Fruit fly (Drosophila melanogaster) whole organism, pupa: ENCODE measurements around the gene ND-B17.

Source experiments
- CG10348 ChIP-seq: fragments of 200-800 bp; sonication (Bioruptor generic); IDR thresholded peaks from 2 replicates; pipeline ENCODE4 v1.3.6; 2022; ENCODE audit warnings: missing biosample characterization, missing genetic modification characterization
- CG12605 ChIP-seq: fragments of 200-800 bp; sonication (Bioruptor generic); IDR thresholded peaks from 2 replicates; pipeline ENCODE4 v1.3.6; 2022; ENCODE audit warnings: missing biosample characterization, missing genetic modification characterization
- CG13204 ChIP-seq: fragments of 200-800 bp; sonication (Bioruptor generic); optimal IDR thresholded peaks from 2 replicates; lab custom pipeline; 2018; ENCODE audit warnings: missing biosample characterization, mild to moderate bottlenecking, missing genetic modification characterization, moderate library complexity
- CG14655 ChIP-seq: fragments of 200-800 bp; sonication (Bioruptor generic); optimal IDR thresholded peaks from 3 replicates; lab custom pipeline; 2017; ENCODE audit warnings: mild to moderate bottlenecking, missing biosample characterization, missing genetic modification reagents, missing genetic modification characterization
- CG15710 ChIP-seq: fragments of 200-800 bp; sonication (Bioruptor generic); optimal IDR thresholded peaks from 2 replicates; lab custom pipeline; 2018; ENCODE audit warnings: missing biosample characterization, mild to moderate bottlenecking, missing genetic modification characterization, moderate library complexity
- CG17806 ChIP-seq: fragments of 200-800 bp; sonication (Bioruptor generic); optimal IDR thresholded peaks from 2 replicates; lab custom pipeline; 2018; ENCODE audit warnings: missing biosample characterization, mild to moderate bottlenecking, missing genetic modification characterization, moderate library complexity
- CG32121 ChIP-seq: fragments of 200-800 bp; sonication (Bioruptor generic); IDR thresholded peaks from 2 replicates; pipeline ENCODE4 v1.3.6; 2022; ENCODE audit warnings: missing biosample characterization, missing genetic modification characterization
- CG34367 ChIP-seq: fragments of 200-800 bp; sonication (Bioruptor generic); optimal IDR thresholded peaks from 2 replicates; lab custom pipeline; 2018; ENCODE audit warnings: missing biosample characterization, mild to moderate bottlenecking, missing genetic modification characterization
- CG4496 ChIP-seq: fragments of 200-800 bp; sonication (Bioruptor generic); IDR thresholded peaks from 3 replicates; pipeline ENCODE4 v1.3.6; 2022; ENCODE audit warnings: missing biosample characterization, missing genetic modification characterization
- CG8159 ChIP-seq: fragments of 200-800 bp; sonication (Bioruptor generic); optimal IDR thresholded peaks from 3 replicates; lab custom pipeline; 2018; ENCODE audit warnings: missing biosample characterization, mild to moderate bottlenecking, missing genetic modification characterization, moderate library complexity
- CG8301 ChIP-seq: fragments of 200-800 bp; sonication (Bioruptor generic); optimal IDR thresholded peaks from 2 replicates; lab custom pipeline; 2018; ENCODE audit warnings: missing biosample characterization, mild to moderate bottlenecking, missing genetic modification characterization
- CG9948 ChIP-seq: fragments of 200-800 bp; sonication (Bioruptor generic); optimal IDR thresholded peaks from 2 replicates; lab custom pipeline; 2018; ENCODE audit warnings: missing biosample characterization, mild to moderate bottlenecking, missing genetic modification characterization, moderate library complexity
- D1 ChIP-seq: fragments of 200-800 bp; sonication (Bioruptor generic); optimal IDR thresholded peaks from 2 replicates; lab custom pipeline; 2018; ENCODE audit warnings: missing biosample characterization, mild to moderate bottlenecking, missing genetic modification characterization, moderate library complexity
- EcR ChIP-seq: fragments of 200-800 bp; sonication (Bioruptor generic); optimal IDR thresholded peaks from 3 replicates; lab custom pipeline; 2019; ENCODE audit warnings: missing biosample characterization, missing genetic modification characterization, mild to moderate bottlenecking, moderate library complexity, missing genetic modification reagents
- Ets98B ChIP-seq: fragments of 200-800 bp; sonication (Bioruptor generic); IDR thresholded peaks from 2 replicates; pipeline ENCODE4 v1.3.6; 2022; ENCODE audit warnings: missing biosample characterization, missing genetic modification characterization
- Pif1A ChIP-seq: fragments of 200-800 bp; sonication (Bioruptor generic); optimal IDR thresholded peaks from 3 replicates; lab custom pipeline; 2016; ENCODE audit warnings: missing biosample characterization, missing genetic modification characterization
- Pif1B ChIP-seq: fragments of 200-800 bp; sonication (Bioruptor generic); optimal IDR thresholded peaks from 3 replicates; lab custom pipeline; 2016; ENCODE audit warnings: missing biosample characterization, missing genetic modification characterization
- Snoo ChIP-seq: fragments of 200-800 bp; sonication (Bioruptor generic); optimal IDR thresholded peaks from 3 replicates; lab custom pipeline; 2017; ENCODE audit warnings: missing biosample characterization, mild to moderate bottlenecking, missing genetic modification characterization, inconsistent platforms
- fd96Ca ChIP-seq: fragments of 200-800 bp; sonication (Bioruptor generic); IDR thresholded peaks from 3 replicates; pipeline ENCODE4 v1.3.6; 2022; ENCODE audit warnings: missing biosample characterization, missing genetic modification characterization
- gl ChIP-seq: fragments of 200-800 bp; sonication (Bioruptor generic); optimal IDR thresholded peaks from 2 replicates; lab custom pipeline; 2018; ENCODE audit warnings: missing biosample characterization, mild to moderate bottlenecking, missing genetic modification characterization
- rn ChIP-seq: fragments of 200-800 bp; sonication (Bioruptor generic); IDR thresholded peaks from 2 replicates; pipeline ENCODE4 v1.3.6; 2022; ENCODE audit warnings: missing biosample characterization, missing genetic modification characterization

The ND-B17 gene

dm6 chr2L:15760666-15761065 is 9.8 kb upstream of the ND-B17 start:
- TF ChIP-seq CG17806 (tag; lab: Kevin White, UChicago) (no peak), fd96Ca (GFP tag; lab: Robert Waterston, UW) (no peak), CG32121 (GFP tag; lab: Robert Waterston, UW) (no peak), CG15710 (tag; lab: Kevin White, UChicago) (no peak), CG8159 (tag; lab: Kevin White, UChicago) (no peak), Pif1A (GFP tag; lab: Kevin White, UChicago) (no peak), CG4496 (GFP tag; lab: Robert Waterston, UW) (no peak)

DNA sequence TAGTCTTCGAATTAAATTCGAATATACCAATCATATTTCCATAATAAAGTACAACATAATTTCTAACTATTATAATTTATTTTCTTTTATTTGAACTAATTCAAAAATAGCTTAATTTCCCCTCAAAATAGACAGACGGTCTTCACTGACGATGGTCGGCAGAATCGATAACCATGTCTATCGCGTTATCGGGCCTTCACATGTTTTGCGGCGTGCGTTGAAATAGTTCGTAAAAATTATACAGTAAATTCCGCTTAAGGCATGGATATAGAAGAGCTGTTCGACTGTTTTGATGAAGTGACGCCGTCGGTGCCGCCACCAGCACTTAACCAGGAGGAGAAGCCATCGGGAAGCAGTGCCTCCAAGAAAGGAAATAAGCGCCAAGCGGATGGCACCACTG is 1.2 kb upstream of the ND-B17 start, which contains the start of gene Mtr4:
Gene Mtr4, plus strand, starts transcription at position 168 of the 400 bp plus-strand sequence.
- TF ChIP-seq Ets98B (GFP tag; lab: Robert Waterston, UW), result no peak
- TF ChIP-seq fd96Ca (GFP tag; lab: Robert Waterston, UW), result no peak

- TF ChIP-seq CG8159 (tag; lab: Kevin White, UChicago) (no peak), D1 (tag; lab: Kevin White, UChicago) (peak; percentile 47)
- TF ChIP-seq, all 21 proteins: peak for 1
These were observed 329 bp upstream of the ND-B17 start for dm6 chr2L:15751259-15751555.

dm6 chr2L:15749313-15749712 is 1.6 kb downstream of the ND-B17 start:
- TF ChIP-seq Pif1A (GFP tag; lab: Kevin White, UChicago) (no peak), CG14655 (GFP tag; lab: Kevin White, UChicago) (no peak), fd96Ca (GFP tag; lab: Robert Waterston, UW) (no peak), CG15710 (tag; lab: Kevin White, UChicago) (no peak), CG13204 (GFP tag; lab: Kevin White, UChicago) (no peak)

DNA sequence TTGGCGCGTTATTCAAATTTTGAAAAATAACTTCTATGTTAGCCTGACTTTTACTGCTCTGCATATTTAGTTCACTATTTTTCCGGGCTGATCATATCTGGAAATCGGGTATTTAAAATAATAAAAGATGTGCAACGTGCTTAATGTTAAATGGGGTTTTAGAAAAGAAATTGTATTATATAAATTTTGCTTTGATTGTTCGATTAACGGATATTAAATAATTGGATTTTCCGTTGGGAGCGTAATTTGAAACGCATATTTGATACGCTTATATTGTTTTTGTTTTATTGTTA is 2.7 kb downstream of the ND-B17 start:
- TF ChIP-seq rn (no peak), CG8159 (tag; lab: Kevin White, UChicago) (no peak), CG12605 (no peak), CG32121 (GFP tag; lab: Robert Waterston, UW) (no peak), CG13204 (GFP tag; lab: Kevin White, UChicago) (no peak), CG34367 (tag; lab: Kevin White, UChicago) (no peak), Pif1B (GFP tag; lab: Kevin White, UChicago) (no peak), EcR (GFP tag; lab: Kevin White, UChicago) (no peak), Ets98B (GFP tag; lab: Robert Waterston, UW) (no peak)

DNA sequence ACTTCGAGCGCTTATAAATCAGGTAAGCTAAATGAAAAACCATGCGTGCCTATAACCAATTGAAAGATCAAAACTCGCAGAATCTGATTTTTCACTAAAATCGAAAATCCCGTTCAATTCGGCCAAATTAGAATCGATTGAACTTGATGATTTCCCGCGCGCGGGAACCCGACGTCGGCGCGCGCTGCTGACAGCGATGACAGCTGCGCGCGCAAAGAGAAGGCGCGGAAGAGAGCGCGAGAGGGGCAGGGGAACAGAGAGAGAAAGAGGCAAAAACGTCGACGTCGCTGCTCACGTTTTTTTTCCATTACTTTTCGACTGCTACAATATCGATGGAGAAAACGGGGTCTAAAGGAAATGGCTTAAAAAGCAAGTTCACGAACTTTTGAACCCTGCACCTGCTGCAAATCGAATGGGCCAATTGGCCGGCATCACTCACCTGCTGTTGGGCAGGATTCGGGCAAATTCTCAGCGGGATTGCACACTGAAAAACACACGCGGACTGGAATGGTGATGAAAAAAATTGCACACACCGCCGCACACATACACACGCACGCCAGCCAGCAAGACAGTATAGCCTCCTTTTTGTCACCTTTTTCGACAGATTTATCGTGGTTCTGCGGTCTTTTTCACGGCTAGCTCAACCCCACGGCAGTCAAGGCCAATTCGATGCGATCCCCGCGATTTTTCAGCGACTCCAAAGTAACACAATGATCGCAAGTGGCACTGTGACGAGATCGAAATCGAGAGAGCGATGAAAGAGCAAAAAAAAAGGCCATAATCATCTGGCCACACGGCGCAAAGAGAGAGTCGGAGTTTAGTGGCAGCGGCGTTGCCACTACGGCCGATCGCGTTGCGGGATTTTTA is 3.3 kb downstream of the ND-B17 start, which contains the start of gene CycE:
Gene CycE, minus strand, starts transcription at position 757 of the 867 bp plus-strand sequence.
- TF ChIP-seq EcR (GFP tag; lab: Kevin White, UChicago) (peak; percentile 43), CG34367 (tag; lab: Kevin White, UChicago) (no peak), rn (no peak)

DNA sequence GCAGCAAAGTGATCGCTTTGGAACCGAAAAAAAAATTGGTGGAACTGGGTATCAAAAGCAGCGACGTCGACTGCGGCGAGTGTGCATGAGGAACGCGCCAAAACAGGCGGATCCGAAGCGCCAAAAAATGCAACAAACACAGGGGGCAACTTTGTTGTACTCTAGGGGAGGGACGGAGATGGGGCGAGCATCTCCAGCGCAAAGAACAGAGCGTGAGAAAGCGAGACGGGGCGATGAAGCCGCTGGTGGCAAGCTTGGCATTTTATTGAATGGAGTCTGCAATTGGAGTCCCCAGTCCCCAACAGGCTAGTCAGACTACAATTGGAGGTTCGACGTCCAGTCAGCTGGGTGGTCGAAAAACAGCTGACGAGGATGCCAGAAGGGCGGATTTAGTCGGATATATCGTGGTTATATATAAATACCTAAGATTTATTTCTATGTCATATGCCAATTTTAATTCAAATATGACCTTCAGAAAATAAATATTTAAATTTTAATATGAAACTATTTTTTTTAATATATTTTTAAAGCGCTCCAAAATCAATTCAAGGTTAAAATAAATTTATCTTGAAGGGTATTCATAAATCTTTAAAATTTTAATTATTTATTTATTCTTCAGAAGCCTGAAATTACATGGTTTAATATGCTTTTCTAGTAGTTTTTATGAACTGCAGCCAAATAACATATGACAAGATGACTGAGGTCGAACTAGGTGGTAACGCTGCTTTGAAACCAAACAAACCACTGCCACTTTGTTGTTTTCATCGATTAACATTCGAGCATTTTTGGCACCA is 4.1 kb downstream of the ND-B17 start:
- TF ChIP-seq CG12605 (no peak), CG8301 (tag; lab: Kevin White, UChicago) (peak; percentile 76), CG10348 (GFP tag; lab: Robert Waterston, UW) (no peak), EcR (GFP tag; lab: Kevin White, UChicago) (no peak), CG17806 (tag; lab: Kevin White, UChicago) (peak; percentile 78), CG15710 (tag; lab: Kevin White, UChicago) (peak; percentile 89), CG9948 (tag; lab: Kevin White, UChicago) (peak; percentile 89), Ets98B (GFP tag; lab: Robert Waterston, UW) (no peak), CG8159 (tag; lab: Kevin White, UChicago) (peak; percentile 93), rn (0 out of 2 replicates have a peak, but pooled peaks have one; percentile 37), CG34367 (tag; lab: Kevin White, UChicago) (peak; percentile 70), Snoo (peak; percentile 84), D1 (tag; lab: Kevin White, UChicago) (peak; percentile 86), CG4496 (GFP tag; lab: Robert Waterston, UW) (peak; percentile 70; the same call in 1 of the 3 replicates), CG14655 (GFP tag; lab: Kevin White, UChicago) (no peak), gl (tag; lab: Kevin White, UChicago) (no peak), Pif1B (GFP tag; lab: Kevin White, UChicago) (peak; percentile 62), fd96Ca (GFP tag; lab: Robert Waterston, UW) (no peak; the same call in 2 of the 3 replicates), CG13204 (GFP tag; lab: Kevin White, UChicago) (peak; percentile 35), Pif1A (GFP tag; lab: Kevin White, UChicago) (peak; percentile 59), CG32121 (GFP tag; lab: Robert Waterston, UW) (peak; percentile 64)
